Worm (Caenorhabditis elegans): ENCODE measurements around the gene cnb-1.

The cnb-1 gene

ce11 chrV:11341913-11342312, 33.6 kb upstream of the cnb-1 start, which contains the start of gene T02E9.5:
Gene T02E9.5, plus strand, starts transcription at chrV:11342233.
- TF ChIP-seq hnd-1 (tag; optimal IDR thresholded peaks at IDR 0.05) (no peak), B0310.2 (tag; optimal IDR thresholded peaks at IDR 0.05) (no peak), flt-1 (GFP tag; IDR thresholded peaks at IDR 0.05) (no peak), hmg-4 (GFP tag; optimal IDR thresholded peaks at IDR 0.05) (no peak)

- TF ChIP-seq tra-4 (tag; optimal IDR thresholded peaks at IDR 0.05), result no peak
- TF ChIP-seq ceh-36 (tag; optimal IDR thresholded peaks at IDR 0.05), result no peak
- peak; percentile 8 for TF ChIP-seq ama-1 (optimal IDR thresholded peaks at IDR 0.05)
- TF ChIP-seq B0310.2 (tag; optimal IDR thresholded peaks at IDR 0.05), result no peak
- no peak for TF ChIP-seq tbx-37 (GFP tag; conservative IDR thresholded peaks at IDR 0.05)
Observed at ce11 chrV:11344112-11344511, 31.4 kb upstream of the cnb-1 start.

ce11 chrV:11344816-11345336, 30.7 kb upstream of the cnb-1 start:
- no peak for TF ChIP-seq pes-1 (GFP tag; IDR thresholded peaks at IDR 0.05)
- TF ChIP-seq flt-1 (GFP tag; IDR thresholded peaks at IDR 0.05), result 0 out of 2 replicates have a peak, but pooled peaks have one; percentile 22
- peak; percentile 60 for TF ChIP-seq ama-1 (optimal IDR thresholded peaks at IDR 0.05)
- TF ChIP-seq B0310.2 (tag; optimal IDR thresholded peaks at IDR 0.05), result peak; percentile 11
- no peak for TF ChIP-seq hnd-1 (tag; optimal IDR thresholded peaks at IDR 0.05)
- peak; percentile 14 for TF ChIP-seq tra-4 (tag; optimal IDR thresholded peaks at IDR 0.05)

ce11 chrV:11346912-11347311, 28.6 kb upstream of the cnb-1 start, which contains the start of gene grl-7:
Gene grl-7, minus strand, starts transcription at chrV:11347012.
- TF ChIP-seq hmg-4 (GFP tag; optimal IDR thresholded peaks at IDR 0.05) (no peak), hnd-1 (tag; optimal IDR thresholded peaks at IDR 0.05) (no peak), tra-4 (tag; optimal IDR thresholded peaks at IDR 0.05) (no peak), pes-1 (GFP tag; IDR thresholded peaks at IDR 0.05) (no peak), F13C5.2 (tag; optimal IDR thresholded peaks at IDR 0.05) (no peak), ets-7 (tag; optimal IDR thresholded peaks at IDR 0.05) (no peak), aly-1 (tag; optimal IDR thresholded peaks at IDR 0.05) (no peak), ceh-36 (tag; optimal IDR thresholded peaks at IDR 0.05) (no peak), sea-1 (GFP tag; conservative IDR thresholded peaks at IDR 0.05) (no peak), scrt-1 (GFP tag; IDR thresholded peaks at IDR 0.05) (no peak), B0310.2 (tag; optimal IDR thresholded peaks at IDR 0.05) (no peak)

- TF ChIP-seq pes-1 (GFP tag; IDR thresholded peaks at IDR 0.05) (no peak), ama-1 (optimal IDR thresholded peaks at IDR 0.05) (no peak), ceh-36 (tag; optimal IDR thresholded peaks at IDR 0.05) (no peak), tra-4 (tag; optimal IDR thresholded peaks at IDR 0.05) (no peak), B0310.2 (tag; optimal IDR thresholded peaks at IDR 0.05) (no peak), flt-1 (GFP tag; IDR thresholded peaks at IDR 0.05) (no peak), tbx-11 (GFP tag; IDR thresholded peaks at IDR 0.05) (no peak), ets-7 (tag; optimal IDR thresholded peaks at IDR 0.05) (no peak), ceh-13 (GFP tag; optimal IDR thresholded peaks at IDR 0.05) (no peak), scrt-1 (GFP tag; IDR thresholded peaks at IDR 0.05) (no peak)
Observed at ce11 chrV:11351263-11351662, 24.3 kb upstream of the cnb-1 start.

- no peak for TF ChIP-seq pes-1 (GFP tag; IDR thresholded peaks at IDR 0.05)
- TF ChIP-seq hmg-4 (GFP tag; optimal IDR thresholded peaks at IDR 0.05), result no peak
- no peak for TF ChIP-seq sea-1 (GFP tag; conservative IDR thresholded peaks at IDR 0.05)
- TF ChIP-seq tra-4 (tag; optimal IDR thresholded peaks at IDR 0.05), result no peak
- TF ChIP-seq ceh-13 (GFP tag; optimal IDR thresholded peaks at IDR 0.05), result no peak
- no peak for TF ChIP-seq tbx-11 (GFP tag; IDR thresholded peaks at IDR 0.05)
- TF ChIP-seq aly-1 (tag; optimal IDR thresholded peaks at IDR 0.05), result no peak
- no peak for TF ChIP-seq flt-1 (GFP tag; IDR thresholded peaks at IDR 0.05)
- no peak for TF ChIP-seq hmbx-1 (tag; optimal IDR thresholded peaks at IDR 0.05)
- TF ChIP-seq ets-7 (tag; optimal IDR thresholded peaks at IDR 0.05), result no peak
- TF ChIP-seq scrt-1 (GFP tag; IDR thresholded peaks at IDR 0.05), result no peak
- TF ChIP-seq B0310.2 (tag; optimal IDR thresholded peaks at IDR 0.05), result no peak
- TF ChIP-seq ama-1 (optimal IDR thresholded peaks at IDR 0.05), result no peak
- TF ChIP-seq F13C5.2 (tag; optimal IDR thresholded peaks at IDR 0.05), result no peak
- TF ChIP-seq hnd-1 (tag; optimal IDR thresholded peaks at IDR 0.05), result no peak
- TF ChIP-seq tbx-37 (GFP tag; conservative IDR thresholded peaks at IDR 0.05), result no peak
- TF ChIP-seq ceh-36 (tag; optimal IDR thresholded peaks at IDR 0.05), result no peak
Observed at ce11 chrV:11352893-11353292, 22.6 kb upstream of the cnb-1 start, which contains the start of gene npr-25. Gene npr-25, minus strand, starts transcription at chrV:11352993.

- TF ChIP-seq aly-1 (tag; optimal IDR thresholded peaks at IDR 0.05), result no peak
- no peak for TF ChIP-seq tra-4 (tag; optimal IDR thresholded peaks at IDR 0.05)
- no peak for TF ChIP-seq tbx-37 (GFP tag; conservative IDR thresholded peaks at IDR 0.05)
- no peak for TF ChIP-seq B0310.2 (tag; optimal IDR thresholded peaks at IDR 0.05)
- no peak for TF ChIP-seq ceh-36 (tag; optimal IDR thresholded peaks at IDR 0.05)
- no peak for TF ChIP-seq hmbx-1 (tag; optimal IDR thresholded peaks at IDR 0.05)
- TF ChIP-seq ceh-13 (GFP tag; optimal IDR thresholded peaks at IDR 0.05), result no peak
- TF ChIP-seq scrt-1 (GFP tag; IDR thresholded peaks at IDR 0.05), result no peak
- TF ChIP-seq hmg-4 (GFP tag; optimal IDR thresholded peaks at IDR 0.05), result no peak
- TF ChIP-seq hnd-1 (tag; optimal IDR thresholded peaks at IDR 0.05), result no peak
- no peak for TF ChIP-seq ets-7 (tag; optimal IDR thresholded peaks at IDR 0.05)
Observed at ce11 chrV:11354264-11354663, 21.3 kb upstream of the cnb-1 start.

- no peak for TF ChIP-seq tbx-11 (GFP tag; IDR thresholded peaks at IDR 0.05)
- no peak for TF ChIP-seq sea-1 (GFP tag; conservative IDR thresholded peaks at IDR 0.05)
- TF ChIP-seq aly-1 (tag; optimal IDR thresholded peaks at IDR 0.05), result no peak
- no peak for TF ChIP-seq hmg-4 (GFP tag; optimal IDR thresholded peaks at IDR 0.05)
- no peak for TF ChIP-seq ceh-36 (tag; optimal IDR thresholded peaks at IDR 0.05)
- TF ChIP-seq tra-4 (tag; optimal IDR thresholded peaks at IDR 0.05), result no peak
- TF ChIP-seq ets-7 (tag; optimal IDR thresholded peaks at IDR 0.05), result no peak
- TF ChIP-seq B0310.2 (tag; optimal IDR thresholded peaks at IDR 0.05), result no peak
- TF ChIP-seq hnd-1 (tag; optimal IDR thresholded peaks at IDR 0.05), result no peak
- no peak for TF ChIP-seq pes-1 (GFP tag; IDR thresholded peaks at IDR 0.05)
- no peak for TF ChIP-seq scrt-1 (GFP tag; IDR thresholded peaks at IDR 0.05)
- no peak for TF ChIP-seq flt-1 (GFP tag; IDR thresholded peaks at IDR 0.05)
- TF ChIP-seq ama-1 (optimal IDR thresholded peaks at IDR 0.05), result no peak
- TF ChIP-seq hmbx-1 (tag; optimal IDR thresholded peaks at IDR 0.05), result no peak
- no peak for TF ChIP-seq F13C5.2 (tag; optimal IDR thresholded peaks at IDR 0.05)
- no peak for TF ChIP-seq tbx-37 (GFP tag; conservative IDR thresholded peaks at IDR 0.05)
- no peak for TF ChIP-seq ceh-13 (GFP tag; optimal IDR thresholded peaks at IDR 0.05)
Observed at ce11 chrV:11363575-11363974, 12.0 kb upstream of the cnb-1 start.

Measured in whole organism, early embryonic.